Fruit fly (Drosophila melanogaster) S2 (cell line): ENCODE results near the gene Stip1.

Experiments
- CG8478 ChIP-seq: fragments of >200 bp; optimal IDR thresholded peaks from 2 replicates; lab custom pipeline; 2018
- CTCF ChIP-seq, 2 experiments: fragments of >200 bp; optimal IDR thresholded peaks; 2 replicates each; lab custom pipeline; 2018

Gene Stip1

dm6 chr2L:294452-295362, at the start of gene Stip1, which contains the start of gene U2af38:
Stip1 (plus strand) TSS chr2L:295122.
U2af38 (minus strand) TSS chr2L:294681.
- peak; percentile 35 to 48 for TF ChIP-seq CTCF (optimal IDR thresholded peaks at IDR 0.05; lab: Kevin White, UChicago)
- no peak for TF ChIP-seq CG8478

- TF ChIP-seq CTCF (optimal IDR thresholded peaks at IDR 0.05; lab: Kevin White, UChicago) (no peak), CG8478 (no peak)
Measured at dm6 chr2L:246656-247340, 48.1 kb upstream of the Stip1 start.

dm6 chr2L:247432-247831, 47.5 kb upstream of the Stip1 start:
- TF ChIP-seq CG8478 (no peak), CTCF (optimal IDR thresholded peaks at IDR 0.05; lab: Kevin White, UChicago) (no peak)

dm6 chr2L:247845-248473, 47.0 kb upstream of the Stip1 start:
- no peak for TF ChIP-seq CTCF (optimal IDR thresholded peaks at IDR 0.05; lab: Kevin White, UChicago)
- no peak for TF ChIP-seq CG8478

- TF ChIP-seq CTCF (optimal IDR thresholded peaks at IDR 0.05; lab: Kevin White, UChicago) (no peak), CG8478 (no peak)
Measured at dm6 chr2L:248592-248991, 46.3 kb upstream of the Stip1 start.

- no peak for TF ChIP-seq CG8478
- no peak for TF ChIP-seq CTCF (optimal IDR thresholded peaks at IDR 0.05; lab: Kevin White, UChicago)
Measured at dm6 chr2L:249048-249825, 45.7 kb upstream of the Stip1 start.

- no peak for TF ChIP-seq CG8478
- peak; percentile 29 to 50 for TF ChIP-seq CTCF (optimal IDR thresholded peaks at IDR 0.05; lab: Kevin White, UChicago)
Measured at dm6 chr2L:250507-251215, 44.3 kb upstream of the Stip1 start, which contains the start of gene kis. kis (minus strand) TSS chr2L:250823.

dm6 chr2L:252174-252573, 42.7 kb upstream of the Stip1 start, which contains the start of gene Rpp30:
Rpp30 (minus strand) TSS chr2L:252373.
- TF ChIP-seq CG8478 (no peak), CTCF (optimal IDR thresholded peaks at IDR 0.05; lab: Kevin White, UChicago) (peak in 1 of 2 experiments; percentile 21)

- TF ChIP-seq CG8478, result no peak
- TF ChIP-seq CTCF (optimal IDR thresholded peaks at IDR 0.05; lab: Kevin White, UChicago), result no peak
Measured at dm6 chr2L:267441-268089, 27.4 kb upstream of the Stip1 start, which contains the start of gene CG17075. CG17075 (minus strand) TSS chr2L:267505.

dm6 chr2L:268788-269187, 26.1 kb upstream of the Stip1 start, which contains the start of gene CG3345:
CG3345 (plus strand) TSS chr2L:269088.
- TF ChIP-seq CTCF (optimal IDR thresholded peaks at IDR 0.05; lab: Kevin White, UChicago) (no peak), CG8478 (no peak)

dm6 chr2L:271553-271952, 23.4 kb upstream of the Stip1 start, which contains the start of gene Dus1:
Dus1 (minus strand) TSS chr2L:271744.
- no peak for TF ChIP-seq CTCF (optimal IDR thresholded peaks at IDR 0.05; lab: Kevin White, UChicago)

dm6 chr2L:273603-274002, 21.3 kb upstream of the Stip1 start, which contains the start of the genes mbm and CG11555:
mbm (minus strand) TSS chr2L:273715.
CG11555 (plus strand) TSS chr2L:273836.
- TF ChIP-seq CTCF (optimal IDR thresholded peaks at IDR 0.05; lab: Kevin White, UChicago) (no peak), CG8478 (no peak)

- TF ChIP-seq CG8478 (no peak), CTCF (optimal IDR thresholded peaks at IDR 0.05; lab: Kevin White, UChicago) (peak; percentile 32 to 54)
Measured at dm6 chr2L:277122-277671, 17.7 kb upstream of the Stip1 start, which contains the start of gene smo. smo (plus strand) TSS chr2L:277582.
